Worm (Caenorhabditis elegans) whole organism, L4/young adult: ENCODE results near the gene pbs-6.

ENCODE experiments used
- W03F9.2 ChIP-seq: fragments of 150-350 bp; optimal IDR thresholded peaks from 2 replicates; lab custom pipeline; 2014; ENCODE audit warnings: missing biosample characterization, missing genetic modification characterization
- dao-5 ChIP-seq: sonication (generic microtip); optimal IDR thresholded peaks from 2 replicates; lab custom pipeline; 2016; ENCODE audit warnings: missing genotype, missing genetic modification characterization, moderate library complexity, missing compliant biosample characterization
- him-1 ChIP-seq: sonication (generic microtip); optimal IDR thresholded peaks from 2 replicates; lab custom pipeline; 2016; ENCODE audit warnings: missing genotype, missing genetic modification reagents, missing genetic modification characterization, missing compliant biosample characterization

ce11 chrIII:8209775-8210174 lies 34.1 kb downstream of the pbs-6 start, which contains the start of gene C30A5.10:
- TF ChIP-seq W03F9.2 (tag; lab: Kevin White, UChicago) (no peak), him-1 (tag; lab: Kevin White, UChicago) (no peak), dao-5 (tag; lab: Kevin White, UChicago) (no peak)
